Fruit fly (Drosophila melanogaster) whole organism: ENCODE measurements around the gene CNPYb.

Experiments
- CG8478 ChIP-seq: fragments of >200 bp; optimal IDR thresholded peaks from 2 replicates; lab custom pipeline; 2018; ENCODE audit warnings: inconsistent platforms
- Dll ChIP-seq: fragments of >200 bp; optimal IDR thresholded peaks from 2 replicates; lab custom pipeline; 2017
- psq ChIP-seq: fragments of >200 bp; optimal IDR thresholded peaks from 2 replicates; lab custom pipeline; 2017
- usp ChIP-seq: fragments of >200 bp; optimal IDR thresholded peaks from 2 replicates; lab custom pipeline; 2017; ENCODE audit warnings: missing biosample characterization, missing genetic modification characterization, mixed read lengths

DNA sequence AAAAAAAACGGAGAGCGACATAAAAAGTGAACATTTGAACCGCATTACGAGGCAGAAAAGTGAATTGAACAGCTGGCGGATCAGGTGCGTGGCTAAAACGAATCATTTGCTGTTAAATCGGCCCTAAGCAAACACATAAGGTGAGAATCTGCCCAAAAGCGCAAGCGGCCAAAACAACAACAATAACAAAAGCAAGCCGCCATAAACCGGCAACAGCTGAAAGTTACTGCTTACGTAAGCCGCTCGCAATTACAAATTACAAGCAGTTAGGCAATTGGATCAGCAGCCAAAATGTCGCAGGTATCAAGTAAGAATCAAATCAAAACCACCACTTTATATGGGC, 32.6 kb downstream of the CNPYb start:
- TF ChIP-seq Dll (lab: Kevin White, UChicago) (no peak), usp (GFP tag; lab: Kevin White, UChicago) (no peak), CG8478 (lab: Kevin White, UChicago) (no peak), psq (lab: Kevin White, UChicago) (no peak)
